Worm (Caenorhabditis elegans) whole organism, mixed stage, embryonic: Measurements from ENCODE around the gene hat-1.

ENCODE experiments used
- blmp-1 ChIP-seq: fragments of 150-350 bp; optimal IDR thresholded peaks from 2 replicates; lab custom pipeline; 2014; ENCODE audit warnings: missing biosample characterization, missing genetic modification characterization
- lin-13 ChIP-seq: fragments of 150-350 bp; optimal IDR thresholded peaks from 2 replicates; lab custom pipeline; 2014; ENCODE audit warnings: missing biosample characterization, missing genetic modification characterization
- sptf-1 ChIP-seq: sonication (generic microtip); optimal IDR thresholded peaks from 2 replicates; lab custom pipeline; 2017; ENCODE audit warnings: mild to moderate bottlenecking, missing genetic modification characterization, moderate library complexity, missing compliant biosample characterization

ce11 chrIII:10381473-10381872 lies 25.6 kb downstream of the hat-1 start, which contains the start of gene C38H2.2:
- TF ChIP-seq blmp-1 (no peak), sptf-1 (no peak), lin-13 (no peak)
